Worm (Caenorhabditis elegans): ENCODE measurements around the gene Y46G5A.29.

ce11 chrII:12897361-12897760 is 41.4 kb downstream of the Y46G5A.29 start:
- TF ChIP-seq klf-2 (GFP tag; conservative IDR thresholded peaks at IDR 0.05) (no peak), T22C8.4 (GFP tag; IDR thresholded peaks at IDR 0.05) (no peak), ztf-23 (GFP tag; IDR thresholded peaks at IDR 0.05) (no peak), flt-1 (GFP tag; IDR thresholded peaks at IDR 0.05) (no peak)

Data from whole organism, midembryonic.